Worm (Caenorhabditis elegans): ENCODE data around the gene sru-26.
"Not testable (repeated sequence)": the region's sequence is repeated elsewhere in the genome, so short reads cannot be mapped to it uniquely, and the experiment has no call there.

ce11 chrIV:12476942-12477341, 10.4 kb upstream of the sru-26 start, which contains the start of gene T04A11.1:
- TF ChIP-seq dao-5, him-1, W03F9.2 (tag; optimal IDR thresholded peaks at IDR 0.05): not testable (repeated sequence)
